Worm (Caenorhabditis elegans) whole organism, young adult: ENCODE data around the gene H35N09.1.
A peak's percentile ranks its signal among the peaks of the same experiment; 100 is the strongest.

ENCODE experiments used
- B0035.1 ChIP-seq: sonication (generic microtip); optimal IDR thresholded peaks from 2 replicates; lab custom pipeline; 2016; ENCODE audit warnings: missing genetic modification characterization, mild to moderate bottlenecking, missing compliant biosample characterization, missing genotype, missing genetic modification reagents
- B0261.1 ChIP-seq: sonication (generic microtip); optimal IDR thresholded peaks from 2 replicates; lab custom pipeline; 2016; ENCODE audit warnings: mild to moderate bottlenecking, missing genetic modification characterization, moderate library complexity, missing compliant biosample characterization
- B0336.3 ChIP-seq: fragments of 200-800 bp; sonication (Bioruptor generic); IDR thresholded peaks from 2 replicates; pipeline ENCODE4 v1.3.6; 2022; ENCODE audit warnings: missing genetic modification characterization, missing compliant biosample characterization
- C06A6.2 ChIP-seq: fragments of 200-800 bp; sonication (Bioruptor generic); conservative IDR thresholded peaks from 2 replicates; pipeline ENCODE4 v1.3.6; 2022; ENCODE audit warnings: missing genetic modification characterization, missing compliant biosample characterization
- C17E4.6 ChIP-seq: fragments of 200-800 bp; sonication (Bioruptor generic); IDR thresholded peaks from 2 replicates; pipeline ENCODE4 v1.3.6; 2022; ENCODE audit warnings: missing genetic modification reagents, missing genetic modification characterization, missing compliant biosample characterization
- F37B4.10 ChIP-seq: fragments of 200-800 bp; sonication (Bioruptor generic); IDR thresholded peaks from 2 replicates; pipeline ENCODE4 v1.3.6; 2022; ENCODE audit warnings: missing genetic modification characterization, missing compliant biosample characterization
- K11D2.4 ChIP-seq: fragments of 200-800 bp; sonication (Bioruptor generic); IDR thresholded peaks from 2 replicates; pipeline ENCODE4 v1.3.6; 2022; ENCODE audit warnings: missing genetic modification reagents, missing genetic modification characterization, missing compliant biosample characterization
- ZK185.1 ChIP-seq: sonication (generic microtip); optimal IDR thresholded peaks from 2 replicates; lab custom pipeline; 2016; ENCODE audit warnings: mild to moderate bottlenecking, missing genetic modification characterization, missing compliant biosample characterization; ENCODE audit not compliant: poor library complexity, severe bottlenecking
- ama-1 ChIP-seq, 3 experiments: fragments of 150-350 bp in 1 of 3; sonication (generic microtip) in 2 of 3; optimal IDR thresholded peaks; 2 replicates each; lab custom pipeline; 2014 to 2018; ENCODE audit warnings: missing biosample characterization in 2 of 3, missing genetic modification characterization in 2 of 3, missing genetic modification reagents in 2 of 3
- aptf-2 ChIP-seq: fragments of 200-800 bp; sonication (Bioruptor generic); conservative IDR thresholded peaks from 2 replicates; pipeline ENCODE4 v1.3.6; 2022; ENCODE audit warnings: missing genetic modification reagents, missing genetic modification characterization, missing compliant biosample characterization
- attf-3 ChIP-seq: fragments of 200-800 bp; sonication (Bioruptor generic); conservative IDR thresholded peaks from 2 replicates; pipeline ENCODE4 v1.3.6; 2022; ENCODE audit warnings: missing genetic modification reagents, missing genetic modification characterization, missing compliant biosample characterization
- attf-5 ChIP-seq: fragments of 200-800 bp; sonication (Bioruptor generic); optimal IDR thresholded peaks from 2 replicates; lab custom pipeline; 2018; ENCODE audit warnings: mild to moderate bottlenecking, missing genetic modification characterization, missing compliant biosample characterization
- cebp-1 ChIP-seq, 2 experiments: fragments of 200-800 bp in 1 of 2; sonication (Bioruptor generic) in 1 of 2; sonication (generic microtip) in 1 of 2; IDR thresholded peaks in 1 of 2; optimal IDR thresholded peaks in 1 of 2; 2 replicates each; pipeline versions ENCODE4 v1.3.6 to Lab custom; 2017 to 2022; ENCODE audit warnings: missing compliant biosample characterization in 2 of 2, missing genetic modification characterization in 2 of 2, mild to moderate bottlenecking in 1 of 2, missing genetic modification reagents in 1 of 2, moderate library complexity in 1 of 2
- ceh-27 ChIP-seq: fragments of 200-800 bp; sonication (Bioruptor generic); optimal IDR thresholded peaks from 2 replicates; lab custom pipeline; 2018; ENCODE audit warnings: mild to moderate bottlenecking, missing genetic modification characterization, moderate library complexity, missing compliant biosample characterization
- ceh-40 ChIP-seq: fragments of 200-800 bp; sonication (Bioruptor generic); IDR thresholded peaks from 2 replicates; pipeline ENCODE4 v1.3.6; 2022; ENCODE audit warnings: missing genetic modification characterization, missing compliant biosample characterization
- ceh-79 ChIP-seq: sonication (generic microtip); optimal IDR thresholded peaks from 2 replicates; lab custom pipeline; 2017; ENCODE audit warnings: mild to moderate bottlenecking, missing genetic modification characterization, missing compliant biosample characterization
- dox-1 ChIP-seq: fragments of 200-800 bp; sonication (Bioruptor generic); IDR thresholded peaks from 2 replicates; pipeline ENCODE4 v1.3.6; 2022; ENCODE audit warnings: missing genetic modification reagents, missing genetic modification characterization, missing compliant biosample characterization
- dpff-1 ChIP-seq: sonication (generic microtip); optimal IDR thresholded peaks from 2 replicates; lab custom pipeline; 2017; ENCODE audit warnings: mild to moderate bottlenecking, missing genetic modification characterization, missing compliant biosample characterization
- dpl-1 ChIP-seq: fragments of 150-350 bp; optimal IDR thresholded peaks from 2 replicates; lab custom pipeline; 2014; ENCODE audit warnings: missing biosample characterization, missing genetic modification reagents, missing genetic modification characterization
- ekl-4 ChIP-seq: fragments of 200-800 bp; sonication (Bioruptor generic); IDR thresholded peaks from 2 replicates; pipeline ENCODE4 v1.3.6; 2022; ENCODE audit warnings: missing genetic modification reagents, missing genetic modification characterization, missing compliant biosample characterization
- gei-17 ChIP-seq: fragments of 200-800 bp; sonication (Bioruptor generic); optimal IDR thresholded peaks from 2 replicates; lab custom pipeline; 2018; ENCODE audit warnings: mild to moderate bottlenecking, missing genetic modification characterization, missing compliant biosample characterization
- him-1 ChIP-seq: sonication (generic microtip); optimal IDR thresholded peaks from 2 replicates; lab custom pipeline; 2016; ENCODE audit warnings: missing genotype, missing genetic modification reagents, missing genetic modification characterization, missing compliant biosample characterization
- hmg-20 ChIP-seq: fragments of 200-800 bp; sonication (Bioruptor generic); IDR thresholded peaks from 2 replicates; pipeline ENCODE4 v1.3.6; 2022; ENCODE audit warnings: missing genetic modification reagents, missing genetic modification characterization, missing compliant biosample characterization
- hsf-1 ChIP-seq: fragments of 200-800 bp; sonication (Bioruptor generic); IDR thresholded peaks from 2 replicates; pipeline ENCODE4 v1.3.6; 2022; ENCODE audit warnings: missing genetic modification reagents, missing genetic modification characterization, missing compliant biosample characterization
- let-607 ChIP-seq, 2 experiments: fragments of 200-800 bp in 1 of 2; sonication (Bioruptor generic) in 1 of 2; sonication (generic microtip) in 1 of 2; optimal IDR thresholded peaks; 2 replicates each; lab custom pipeline; 2016 to 2018; ENCODE audit warnings: mild to moderate bottlenecking in 2 of 2, missing compliant biosample characterization in 2 of 2, missing genetic modification characterization in 2 of 2, moderate library complexity in 2 of 2, missing genotype in 1 of 2
- lin-26 ChIP-seq: fragments of 200-800 bp; sonication (Bioruptor generic); IDR thresholded peaks from 2 replicates; pipeline ENCODE4 v1.3.6; 2022; ENCODE audit warnings: missing genetic modification reagents, missing genetic modification characterization, missing compliant biosample characterization
- lin-40 ChIP-seq: sonication (generic microtip); optimal IDR thresholded peaks from 2 replicates; lab custom pipeline; 2016; ENCODE audit warnings: missing genetic modification characterization, mild to moderate bottlenecking, missing compliant biosample characterization, missing genotype, missing genetic modification reagents
- lsy-27 ChIP-seq: sonication (generic microtip); optimal IDR thresholded peaks from 2 replicates; lab custom pipeline; 2017; ENCODE audit warnings: missing genetic modification characterization, mild to moderate bottlenecking, missing compliant biosample characterization, antibody characterized with exemption, missing genotype, borderline replicate concordance; ENCODE audit not compliant: insufficient read depth
- madf-8 ChIP-seq: fragments of 200-800 bp; sonication (Bioruptor generic); conservative IDR thresholded peaks from 2 replicates; pipeline ENCODE4 v1.3.6; 2022; ENCODE audit warnings: missing genetic modification reagents, missing genetic modification characterization, missing compliant biosample characterization
- mxl-1 ChIP-seq: sonication (generic microtip); optimal IDR thresholded peaks from 2 replicates; lab custom pipeline; 2016; ENCODE audit warnings: missing genetic modification characterization, missing compliant biosample characterization
- nhr-179 ChIP-seq: sonication (generic microtip); optimal IDR thresholded peaks from 2 replicates; lab custom pipeline; 2016; ENCODE audit warnings: mild to moderate bottlenecking, missing genetic modification characterization, missing compliant biosample characterization
- nhr-27 ChIP-seq: fragments of 200-800 bp; sonication (Bioruptor generic); optimal IDR thresholded peaks from 2 replicates; lab custom pipeline; 2018; ENCODE audit warnings: mild to moderate bottlenecking, missing genetic modification characterization, moderate library complexity, missing compliant biosample characterization
- nhr-80 ChIP-seq: sonication (generic microtip); optimal IDR thresholded peaks from 2 replicates; lab custom pipeline; 2016; ENCODE audit warnings: missing genetic modification characterization, missing compliant biosample characterization
- rec-8 ChIP-seq, 2 experiments: sonication (generic microtip); optimal IDR thresholded peaks; 2 replicates each; lab custom pipeline; 2016; ENCODE audit warnings: mild to moderate bottlenecking in 2 of 2, missing genetic modification characterization in 2 of 2, missing genetic modification reagents in 2 of 2, missing genotype in 2 of 2, missing biosample characterization in 1 of 2, missing compliant biosample characterization in 1 of 2, moderate library complexity in 1 of 2
- sdz-38 ChIP-seq: sonication (generic microtip); optimal IDR thresholded peaks from 2 replicates; lab custom pipeline; 2016; ENCODE audit warnings: missing genotype, missing genetic modification characterization, missing compliant biosample characterization
- snpc-3.4 ChIP-seq: sonication (generic microtip); optimal IDR thresholded peaks from 2 replicates; lab custom pipeline; 2017; ENCODE audit warnings: missing genetic modification characterization, mild to moderate bottlenecking, missing compliant biosample characterization, antibody characterized with exemption, moderate library complexity, missing genotype, missing genetic modification reagents
- somi-1 ChIP-seq: fragments of 200-800 bp; sonication (Bioruptor generic); optimal IDR thresholded peaks from 2 replicates; lab custom pipeline; 2018; ENCODE audit warnings: mild to moderate bottlenecking, missing genetic modification characterization, missing compliant biosample characterization
- tbx-9 ChIP-seq: sonication (generic microtip); optimal IDR thresholded peaks from 2 replicates; lab custom pipeline; 2016; ENCODE audit warnings: borderline replicate concordance, missing genetic modification characterization, inconsistent platforms, missing compliant biosample characterization
- unc-130 ChIP-seq: sonication (generic microtip); optimal IDR thresholded peaks from 2 replicates; lab custom pipeline; 2016; ENCODE audit warnings: missing genetic modification reagents, missing genetic modification characterization, missing compliant biosample characterization
- unc-62 ChIP-seq: fragments of 150-350 bp; optimal IDR thresholded peaks from 2 replicates; lab custom pipeline; 2014; ENCODE audit warnings: missing biosample characterization, missing genetic modification reagents, missing genetic modification characterization
- xnd-1 ChIP-seq: sonication (generic microtip); optimal IDR thresholded peaks from 2 replicates; lab custom pipeline; 2016; ENCODE audit warnings: missing genotype, missing genetic modification reagents, missing genetic modification characterization, missing compliant biosample characterization
- zim-3 ChIP-seq: sonication (generic microtip); optimal IDR thresholded peaks from 2 replicates; lab custom pipeline; 2017; ENCODE audit warnings: mild to moderate bottlenecking, missing genetic modification characterization, moderate library complexity, missing compliant biosample characterization
- ztf-22 ChIP-seq: fragments of 200-800 bp; sonication (Bioruptor generic); optimal IDR thresholded peaks from 2 replicates; lab custom pipeline; 2018; ENCODE audit warnings: mild to moderate bottlenecking, missing genetic modification characterization, moderate library complexity, missing compliant biosample characterization
- ztf-25 ChIP-seq: fragments of 200-800 bp; sonication (Bioruptor generic); IDR thresholded peaks from 2 replicates; pipeline ENCODE4 v1.3.6; 2022; ENCODE audit warnings: missing genetic modification reagents, missing genetic modification characterization, missing compliant biosample characterization
- ztf-26 ChIP-seq: sonication (generic microtip); optimal IDR thresholded peaks from 2 replicates; lab custom pipeline; 2017; ENCODE audit warnings: missing genetic modification characterization, missing compliant biosample characterization

H35N09.1 gene

DNA sequence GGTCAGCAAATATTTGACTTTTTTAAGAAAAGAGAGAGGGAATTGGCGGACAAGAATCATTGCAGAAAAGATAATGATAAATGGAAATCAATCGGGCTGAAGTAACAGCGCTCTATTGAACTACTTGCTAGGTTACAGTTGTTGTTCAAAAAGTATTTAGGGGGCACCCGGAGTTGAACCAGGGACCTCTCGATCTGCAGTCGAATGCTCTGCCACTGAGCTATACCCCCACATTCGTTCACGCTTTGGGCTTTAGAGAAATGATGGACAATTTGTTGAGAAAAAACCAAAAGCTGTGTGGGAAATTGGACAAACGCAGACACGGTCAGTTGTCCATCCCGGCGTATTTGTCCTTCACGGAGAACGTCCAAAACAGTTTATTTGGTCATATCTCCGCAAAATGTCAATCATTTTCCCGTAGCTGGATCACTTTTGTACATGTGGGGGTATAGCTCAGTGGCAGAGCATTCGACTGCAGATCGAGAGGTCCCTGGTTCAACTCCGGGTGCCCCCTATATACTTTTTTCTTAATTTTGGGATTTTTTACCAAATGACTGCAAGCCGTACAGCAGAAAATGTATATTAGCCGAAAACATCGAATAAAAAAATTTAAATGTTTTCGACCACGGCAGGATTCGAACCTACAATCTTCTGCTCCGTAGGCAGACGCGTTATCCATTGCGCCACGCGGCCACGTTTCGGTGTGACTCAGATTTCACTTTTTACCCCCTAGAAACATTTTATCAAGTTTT is 18.9 kb downstream of the H35N09.1 start (continued):
- TF ChIP-seq xnd-1, result no peak
- TF ChIP-seq nhr-80 (tag; lab: Kevin White, UChicago), result peak; percentile 21
- peak; percentile 9; the same call in 1 of the 2 replicates for TF ChIP-seq hmg-20
- TF ChIP-seq nhr-179 (tag; lab: Kevin White, UChicago), result no peak
- TF ChIP-seq C17E4.6 (GFP tag; lab: Robert Waterston, UW), result no peak
- peak; percentile 23 for TF ChIP-seq gei-17
- TF ChIP-seq B0261.1 (tag; lab: Kevin White, UChicago), result peak; percentile 84
- no peak for TF ChIP-seq zim-3 (tag; lab: Kevin White, UChicago)
- no peak for TF ChIP-seq B0035.1
- TF ChIP-seq unc-62 (GFP tag; lab: Kevin White, UChicago), result no peak
- peak; percentile 41 for TF ChIP-seq ZK185.1 (tag; lab: Kevin White, UChicago)
- peak; percentile 46 for TF ChIP-seq attf-5 (GFP tag; lab: Kevin White, UChicago)
- no peak for TF ChIP-seq dpl-1 (GFP tag; lab: Kevin White, UChicago)
- peak; percentile 79 for TF ChIP-seq ceh-40 (GFP tag; lab: Robert Waterston, UW)
- TF ChIP-seq madf-8, result no peak
- TF ChIP-seq snpc-3.4 (tag; lab: Kevin White, UChicago), result peak; percentile 39
- TF ChIP-seq aptf-2 (GFP tag; lab: Robert Waterston, UW), result no peak
- TF ChIP-seq rec-8 (tag; optimal IDR thresholded peaks at IDR 0.05; lab: Kevin White, UChicago), result peak; percentile 10 to 59
- TF ChIP-seq C06A6.2, result no peak
- peak; percentile 88 for TF ChIP-seq lin-26 (GFP tag; lab: Robert Waterston, UW)
- TF ChIP-seq lin-40 (tag; lab: Kevin White, UChicago), result peak; percentile 65
- no peak for TF ChIP-seq dpff-1 (tag; lab: Kevin White, UChicago)
- no peak for TF ChIP-seq cebp-1 (GFP tag; IDR thresholded peaks at IDR 0.05; lab: Robert Waterston, UW)
- no peak for TF ChIP-seq cebp-1 (tag; optimal IDR thresholded peaks at IDR 0.05; lab: Kevin White, UChicago)
- TF ChIP-seq ztf-22, result no peak
- TF ChIP-seq ztf-26 (tag; lab: Kevin White, UChicago), result peak; percentile 38
- no peak for TF ChIP-seq unc-130 (GFP tag; lab: Kevin White, UChicago)
- TF ChIP-seq tbx-9 (tag; lab: Kevin White, UChicago), result peak; percentile 47
- TF ChIP-seq let-607 (tag; optimal IDR thresholded peaks at IDR 0.05; lab: Kevin White, UChicago), result peak in 1 of 2 experiments; percentile 34
- no peak for TF ChIP-seq hsf-1 (GFP tag; lab: Robert Waterston, UW)
- TF ChIP-seq ekl-4 (GFP tag; lab: Robert Waterston, UW), result 0 out of 2 replicates have a peak, but pooled peaks have one; percentile 64
- 0 out of 2 replicates have a peak, but pooled peaks have one; percentile 15 for TF ChIP-seq ztf-25 (GFP tag; lab: Robert Waterston, UW)
- no peak for TF ChIP-seq sdz-38 (tag; lab: Kevin White, UChicago)
- TF ChIP-seq attf-3 (GFP tag; lab: Robert Waterston, UW), result no peak
- TF ChIP-seq ceh-79, result no peak
- TF ChIP-seq mxl-1 (tag; lab: Kevin White, UChicago), result no peak
- TF ChIP-seq dox-1, result peak; percentile 53; the same call in 1 of the 2 replicates
- peak; percentile 62 for TF ChIP-seq somi-1 (GFP tag; lab: Kevin White, UChicago)
- no peak for TF ChIP-seq ceh-27
- TF ChIP-seq K11D2.4 (GFP tag; lab: Robert Waterston, UW), result peak; percentile 51; the same call in 1 of the 2 replicates
- TF ChIP-seq B0336.3 (GFP tag; lab: Robert Waterston, UW), result no peak; the same call in 1 of the 2 replicates
- TF ChIP-seq F37B4.10 (GFP tag; lab: Robert Waterston, UW), result no peak
- no peak for TF ChIP-seq lsy-27 (tag; lab: Kevin White, UChicago)
- TF ChIP-seq ama-1 (optimal IDR thresholded peaks at IDR 0.05; lab: Kevin White, UChicago), result no peak
- peak in 1 of 2 experiments; percentile 74 for TF ChIP-seq ama-1 (GFP tag; optimal IDR thresholded peaks at IDR 0.05; lab: Kevin White, UChicago)
- TF ChIP-seq nhr-27 (tag; lab: Kevin White, UChicago), result no peak
- peak; percentile 13 for TF ChIP-seq him-1 (tag; lab: Kevin White, UChicago)
